Worm (Caenorhabditis elegans): ENCODE data around the gene C41H7.9.

C41H7.9 gene

DNA sequence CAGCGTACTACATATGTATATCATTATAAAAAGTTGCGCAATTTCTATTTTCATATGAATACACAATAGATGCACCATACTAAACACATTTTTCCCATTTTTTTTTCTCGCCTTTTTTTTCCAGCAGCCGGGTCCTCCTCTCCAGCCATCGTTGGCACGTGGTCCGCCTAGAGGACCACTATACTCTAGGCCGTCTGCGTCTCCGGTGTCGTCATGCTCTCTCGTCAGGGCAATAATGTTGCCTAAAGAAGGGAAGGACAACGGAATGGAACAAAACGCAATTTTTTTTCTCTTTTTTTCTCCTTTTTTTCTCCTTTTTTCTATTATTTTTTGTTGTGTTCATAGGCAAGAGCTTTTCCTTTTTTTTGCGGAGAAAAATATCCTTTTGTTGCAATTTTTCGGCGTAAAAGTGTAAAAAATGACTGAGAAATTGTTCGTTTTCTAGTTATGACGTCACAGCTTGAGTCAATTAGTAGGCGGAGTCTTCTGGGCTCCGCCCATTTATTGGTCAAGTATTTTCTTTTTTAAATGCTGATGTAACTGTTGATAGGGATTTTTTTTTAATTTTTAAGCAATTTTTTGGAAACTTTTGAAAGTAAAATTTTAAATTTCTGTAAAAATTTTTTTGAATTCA, 49.4 kb downstream of the C41H7.9 start (continued):
- TF ChIP-seq F37D6.2 (tag; optimal IDR thresholded peaks at IDR 0.05) (peak; percentile 23), gei-8 (GFP tag; optimal IDR thresholded peaks at IDR 0.05) (no peak), zfp-3 (GFP tag; conservative IDR thresholded peaks at IDR 0.05) (no peak), snpc-1.2 (GFP tag; IDR thresholded peaks at IDR 0.05) (no peak), lin-15B (tag; optimal IDR thresholded peaks at IDR 0.05) (no peak), cey-2 (tag; optimal IDR thresholded peaks at IDR 0.05; ENCODE audit: borderline replicate concordance, insufficient read depth) (no peak), F26F4.8 (GFP tag; conservative IDR thresholded peaks at IDR 0.05) (no peak), nhr-6 (tag; optimal IDR thresholded peaks at IDR 0.05) (no peak), ceh-32 (tag; optimal IDR thresholded peaks at IDR 0.05; ENCODE audit: poor library complexity) (no peak), aha-1 (tag) (peak; percentile 93), unc-39 (tag; optimal IDR thresholded peaks at IDR 0.05) (no peak), php-3 (GFP tag; IDR thresholded peaks at IDR 0.05) (no peak), ctbp-1 (GFP tag; IDR thresholded peaks at IDR 0.05) (peak; percentile 60; the same call in 1 of the 2 replicates), mdl-1 (tag; optimal IDR thresholded peaks at IDR 0.05) (peak; percentile 71 to 95), lin-29 (GFP tag; IDR thresholded peaks at IDR 0.05) (no peak), arid-1 (GFP tag; conservative IDR thresholded peaks at IDR 0.05) (no peak), nhr-11 (tag; optimal IDR thresholded peaks at IDR 0.05) (no peak), nhr-102 (tag; optimal IDR thresholded peaks at IDR 0.05) (no peak), hmg-1.1 (GFP tag; IDR thresholded peaks at IDR 0.05) (peak; percentile 55; the same call in 1 of the 2 replicates), zip-11 (GFP tag; IDR thresholded peaks at IDR 0.05) (no peak), lin-38 (GFP tag; IDR thresholded peaks at IDR 0.05) (no peak), nhr-111 (GFP tag; optimal IDR thresholded peaks at IDR 0.05) (no peak), lin-39 (tag; optimal IDR thresholded peaks at IDR 0.05) (no peak), fkh-10 (GFP tag; optimal IDR thresholded peaks at IDR 0.05) (peak; percentile 92), sdz-12 (GFP tag; optimal IDR thresholded peaks at IDR 0.05) (no peak), mes-2 (tag; optimal IDR thresholded peaks at IDR 0.05; ENCODE audit: poor library complexity, severe bottlenecking) (no peak), lsy-2 (tag; optimal IDR thresholded peaks at IDR 0.05) (peak in 1 of 2 experiments; percentile 23), mxl-2 (GFP tag; conservative IDR thresholded peaks at IDR 0.05) (no peak), F49E8.2 (tag; optimal IDR thresholded peaks at IDR 0.05; ENCODE audit: borderline replicate concordance) (no peak), rbr-2 (tag; optimal IDR thresholded peaks at IDR 0.05) (no peak), nhr-25 (tag; optimal IDR thresholded peaks at IDR 0.05; ENCODE audit: borderline replicate concordance, insufficient read depth) (no peak), lin-13 (GFP tag; optimal IDR thresholded peaks at IDR 0.05) (no peak), nhr-28 (tag; optimal IDR thresholded peaks at IDR 0.05) (no peak), egl-43 (GFP tag; IDR thresholded peaks at IDR 0.05) (0 out of 2 replicates have a peak, but pooled peaks have one; percentile 32), vab-7 (GFP tag; IDR thresholded peaks at IDR 0.05) (no peak), mep-1 (tag; optimal IDR thresholded peaks at IDR 0.05) (no peak), hlh-30 (tag; optimal IDR thresholded peaks at IDR 0.05; ENCODE audit: insufficient read depth) (peak; percentile 72)

Data from whole organism, L4 larva.